Worm (Caenorhabditis elegans): Measurements from ENCODE around the gene ubc-15.

DNA sequence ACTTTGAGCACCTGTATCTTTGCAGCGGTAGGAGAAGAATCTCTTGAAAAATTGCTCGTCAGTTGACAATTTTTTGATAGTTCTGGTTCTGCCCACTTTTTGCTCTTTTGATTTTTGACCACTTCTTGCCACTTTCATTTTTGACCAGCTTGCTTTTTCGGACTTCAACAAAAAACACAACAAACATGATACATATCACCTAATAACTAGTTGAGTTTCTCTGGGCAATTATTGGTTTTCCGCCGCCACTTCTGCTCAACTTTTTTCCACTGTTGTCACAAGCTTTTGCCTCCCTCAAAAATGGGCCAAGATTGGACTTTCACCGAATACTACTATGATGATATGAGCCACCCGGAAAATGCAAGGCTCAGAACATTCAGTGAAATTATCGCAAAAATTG, 44.9 kb upstream of the ubc-15 start, which contains the start of gene srw-60:
- TF ChIP-seq pqm-1 (tag; optimal IDR thresholded peaks at IDR 0.05): no peak
- no peak for TF ChIP-seq fkh-10 (GFP tag; optimal IDR thresholded peaks at IDR 0.05)
- TF ChIP-seq nhr-237 (tag; optimal IDR thresholded peaks at IDR 0.05): no peak
- no peak for TF ChIP-seq unc-62 (GFP tag; optimal IDR thresholded peaks at IDR 0.05)
- no peak for TF ChIP-seq lin-13 (GFP tag; optimal IDR thresholded peaks at IDR 0.05)
- no peak for TF ChIP-seq fos-1 (tag; optimal IDR thresholded peaks at IDR 0.05)
- TF ChIP-seq nhr-11 (tag; optimal IDR thresholded peaks at IDR 0.05): no peak
- no peak for TF ChIP-seq Y116A8C.19 (tag; optimal IDR thresholded peaks at IDR 0.05; ENCODE audit: borderline replicate concordance)
- no peak for TF ChIP-seq lin-39 (tag; optimal IDR thresholded peaks at IDR 0.05)
- TF ChIP-seq elt-2 (tag; optimal IDR thresholded peaks at IDR 0.05): no peak
- no peak for TF ChIP-seq C34B4.2 (tag; optimal IDR thresholded peaks at IDR 0.05)
- no peak for TF ChIP-seq ztf-4 (tag; optimal IDR thresholded peaks at IDR 0.05)
- TF ChIP-seq jun-1 (tag; optimal IDR thresholded peaks at IDR 0.05): no peak

All from whole organism, L1 larva.